Worm (Caenorhabditis elegans): ENCODE results near the gene cyn-1.
A peak's percentile ranks its signal among the peaks of the same experiment; 100 is the strongest.

- peak; percentile 9 for TF ChIP-seq ces-1 (GFP tag; optimal IDR thresholded peaks at IDR 0.05)
- TF ChIP-seq pha-4 (tag; optimal IDR thresholded peaks at IDR 0.05), result no peak
- TF ChIP-seq tbx-8 (GFP tag; optimal IDR thresholded peaks at IDR 0.05), result no peak
- TF ChIP-seq unc-39 (tag; optimal IDR thresholded peaks at IDR 0.05), result no peak
- no peak for TF ChIP-seq nhr-12 (tag; optimal IDR thresholded peaks at IDR 0.05)
- no peak for TF ChIP-seq nhr-76 (tag; optimal IDR thresholded peaks at IDR 0.05)
- peak; percentile 9 for TF ChIP-seq unc-62 (GFP tag; optimal IDR thresholded peaks at IDR 0.05)
- TF ChIP-seq blmp-1 (tag; optimal IDR thresholded peaks at IDR 0.05), result no peak
- peak; percentile 6 for TF ChIP-seq mep-1 (tag; optimal IDR thresholded peaks at IDR 0.05)
- TF ChIP-seq snpc-4 (tag; optimal IDR thresholded peaks at IDR 0.05), result no peak
- TF ChIP-seq mls-2 (tag; optimal IDR thresholded peaks at IDR 0.05), result no peak
- no peak for TF ChIP-seq lin-13 (tag; optimal IDR thresholded peaks at IDR 0.05)
Measured at ce11 chrV:14350949-14351348, 4.9 kb upstream of the cyn-1 start.

All from whole organism, mixed stage, embryonic.